Fruit fly (Drosophila melanogaster) whole organism, pupa: Measurements from ENCODE around the gene RecQ5.

Experiments used
- CG10348 ChIP-seq: fragments of 200-800 bp; sonication (Bioruptor generic); IDR thresholded peaks from 2 replicates; pipeline ENCODE4 v1.3.6; 2022; ENCODE audit warnings: missing biosample characterization, missing genetic modification characterization
- CG12605 ChIP-seq: fragments of 200-800 bp; sonication (Bioruptor generic); IDR thresholded peaks from 2 replicates; pipeline ENCODE4 v1.3.6; 2022; ENCODE audit warnings: missing biosample characterization, missing genetic modification characterization
- CG14655 ChIP-seq: fragments of 200-800 bp; sonication (Bioruptor generic); optimal IDR thresholded peaks from 3 replicates; lab custom pipeline; 2017; ENCODE audit warnings: mild to moderate bottlenecking, missing biosample characterization, missing genetic modification reagents, missing genetic modification characterization
- CG4496 ChIP-seq: fragments of 200-800 bp; sonication (Bioruptor generic); IDR thresholded peaks from 3 replicates; pipeline ENCODE4 v1.3.6; 2022; ENCODE audit warnings: missing biosample characterization, missing genetic modification characterization
- EcR ChIP-seq: fragments of 200-800 bp; sonication (Bioruptor generic); optimal IDR thresholded peaks from 3 replicates; lab custom pipeline; 2019; ENCODE audit warnings: missing biosample characterization, missing genetic modification characterization, mild to moderate bottlenecking, moderate library complexity, missing genetic modification reagents
- Ets98B ChIP-seq: fragments of 200-800 bp; sonication (Bioruptor generic); IDR thresholded peaks from 2 replicates; pipeline ENCODE4 v1.3.6; 2022; ENCODE audit warnings: missing biosample characterization, missing genetic modification characterization
- Snoo ChIP-seq: fragments of 200-800 bp; sonication (Bioruptor generic); optimal IDR thresholded peaks from 3 replicates; lab custom pipeline; 2017; ENCODE audit warnings: missing biosample characterization, mild to moderate bottlenecking, missing genetic modification characterization, inconsistent platforms
- rn ChIP-seq: fragments of 200-800 bp; sonication (Bioruptor generic); IDR thresholded peaks from 2 replicates; pipeline ENCODE4 v1.3.6; 2022; ENCODE audit warnings: missing biosample characterization, missing genetic modification characterization

dm6 chr3L:14665802-14666351 is 34.0 kb upstream of the RecQ5 start:
- TF ChIP-seq EcR (GFP tag; lab: Kevin White, UChicago): peak; percentile 30
- TF ChIP-seq rn (GFP tag; lab: Robert Waterston, UW): peak; percentile 72
- TF ChIP-seq CG10348: no peak
- peak; percentile 79 for TF ChIP-seq CG12605 (GFP tag; lab: Robert Waterston, UW)
- TF ChIP-seq Ets98B (GFP tag; lab: Robert Waterston, UW): peak; percentile 84
- peak; percentile 73 for TF ChIP-seq Snoo (tag; lab: Kevin White, UChicago)
- TF ChIP-seq CG4496: peak; percentile 92
- TF ChIP-seq CG14655 (GFP tag; lab: Kevin White, UChicago): peak; percentile 88
